Worm (Caenorhabditis elegans) whole organism, mixed stage, embryonic: ENCODE results near the gene Y71H10B.1.

ENCODE experiments used
- unc-39 ChIP-seq: fragments of 150-350 bp; optimal IDR thresholded peaks from 2 replicates; lab custom pipeline; 2014; ENCODE audit warnings: missing biosample characterization, missing genetic modification characterization
- ztf-11 ChIP-seq: fragments of 150-350 bp; optimal IDR thresholded peaks from 2 replicates; lab custom pipeline; 2014; ENCODE audit warnings: missing biosample characterization, missing genetic modification characterization

DNA sequence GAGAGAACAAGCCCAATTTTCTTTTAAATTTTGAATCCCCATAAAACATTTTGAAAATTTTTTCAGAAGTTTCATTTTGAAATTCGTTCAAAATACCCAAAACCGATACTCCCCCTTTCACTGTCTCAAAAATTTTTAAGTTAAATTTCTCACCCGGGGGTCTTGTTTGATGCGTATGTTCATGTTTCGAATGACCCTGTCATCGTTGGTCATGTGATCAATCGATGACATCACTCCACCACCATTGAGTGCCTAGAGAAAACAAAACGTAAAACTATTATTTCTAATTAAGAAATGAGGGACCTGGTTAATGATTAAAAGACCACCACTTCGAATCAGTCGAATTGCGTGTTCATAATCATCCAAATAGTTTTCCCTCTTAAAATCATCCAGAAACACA, 18.3 kb upstream of the Y71H10B.1 start:
- TF ChIP-seq unc-39, result no peak
- no peak for TF ChIP-seq ztf-11 (tag; lab: Kevin White, UChicago)
